Fruit fly (Drosophila melanogaster) Kc167 (cell line): Measurements from ENCODE around the gene AANATL2.

Experiments
- Sin3A ChIP-seq: fragments of >200 bp; optimal IDR thresholded peaks from 2 replicates; lab custom pipeline; 2018; ENCODE audit warnings: missing external identifiers
- h ChIP-seq: fragments of >200 bp; optimal IDR thresholded peaks from 3 replicates; lab custom pipeline; 2018; ENCODE audit warnings: missing external identifiers
- insv ChIP-seq: fragments of >200 bp; optimal IDR thresholded peaks from 3 replicates; lab custom pipeline; 2018; ENCODE audit warnings: missing external identifiers
- psq ChIP-seq: fragments of >200 bp; optimal IDR thresholded peaks from 2 replicates; lab custom pipeline; 2017; ENCODE audit warnings: missing external identifiers
- ttk ChIP-seq: sonication (Bioruptor generic); optimal IDR thresholded peaks from 2 replicates; lab custom pipeline; 2017; ENCODE audit warnings: missing external identifiers

DNA sequence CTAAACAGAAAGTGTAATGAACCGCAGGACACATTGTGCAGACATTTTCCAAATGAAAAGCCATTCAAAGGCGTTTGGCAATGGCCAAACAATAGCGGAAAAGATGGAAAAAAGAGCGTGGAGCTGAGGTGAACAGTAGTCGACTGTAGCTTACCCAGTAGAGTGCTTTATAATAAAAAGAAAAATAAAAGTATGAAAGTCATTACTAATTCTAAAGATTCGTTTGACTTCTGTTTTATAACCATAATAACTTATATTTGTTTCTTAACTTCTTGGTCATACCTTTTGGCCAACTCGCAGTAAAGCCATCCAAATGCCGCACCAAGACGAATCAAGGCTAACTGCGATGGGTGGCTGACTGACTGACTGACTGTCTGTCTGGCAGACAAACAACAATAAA, 16.4 kb upstream of the AANATL2 start:
- TF ChIP-seq h (lab: Kevin White, UChicago) (no peak), insv (lab: Kevin White, UChicago) (no peak), psq (lab: Kevin White, UChicago) (no peak), Sin3A (lab: Kevin White, UChicago) (no peak), ttk (lab: Kevin White, UChicago) (no peak)
